Fruit fly (Drosophila melanogaster) whole organism, embryonic: ENCODE data around the gene CG15922.

Experiments used
- Aef1 ChIP-seq: fragments of 200-800 bp; sonication (Bioruptor generic); IDR thresholded peaks from 3 replicates; pipeline ENCODE4 v1.3.6; 2022; ENCODE audit warnings: missing biosample characterization, missing genetic modification characterization
- Bgb ChIP-seq: fragments of 200-800 bp; sonication (Bioruptor generic); IDR thresholded peaks from 2 replicates; pipeline ENCODE4 v1.3.6; 2022; ENCODE audit warnings: missing biosample characterization, missing genetic modification characterization; ENCODE audit not compliant: partially characterized antibody
- CG10543 ChIP-seq: fragments of 200-800 bp; sonication (Bioruptor generic); optimal IDR thresholded peaks from 3 replicates; lab custom pipeline; 2017; ENCODE audit warnings: missing biosample characterization, mild to moderate bottlenecking, missing genetic modification characterization, moderate library complexity
- CG12769 ChIP-seq: fragments of 200-800 bp; sonication (Bioruptor generic); optimal IDR thresholded peaks from 2 replicates; lab custom pipeline; 2019; ENCODE audit warnings: missing biosample characterization, mild to moderate bottlenecking, missing genetic modification characterization, moderate library complexity
- CG13296 ChIP-seq: fragments of 200-800 bp; sonication (Bioruptor generic); optimal IDR thresholded peaks from 3 replicates; lab custom pipeline; 2018; ENCODE audit warnings: missing biosample characterization, mild to moderate bottlenecking, missing genetic modification characterization
- CG13894 ChIP-seq: fragments of 200-800 bp; sonication (Bioruptor generic); optimal IDR thresholded peaks from 3 replicates; lab custom pipeline; 2018; ENCODE audit warnings: missing biosample characterization, mild to moderate bottlenecking, missing genetic modification characterization, moderate library complexity
- CG14710 ChIP-seq: fragments of 200-800 bp; sonication (Bioruptor generic); optimal IDR thresholded peaks from 3 replicates; lab custom pipeline; 2019; ENCODE audit warnings: missing biosample characterization, mild to moderate bottlenecking, missing genetic modification characterization, moderate library complexity
- CG18619 ChIP-seq: fragments of 200-800 bp; sonication (Bioruptor generic); optimal IDR thresholded peaks from 3 replicates; lab custom pipeline; 2017; ENCODE audit warnings: missing biosample characterization, mild to moderate bottlenecking, missing genetic modification characterization
- CG2678 ChIP-seq: fragments of 200-800 bp; sonication (Bioruptor generic); optimal IDR thresholded peaks from 3 replicates; lab custom pipeline; 2019; ENCODE audit warnings: missing biosample characterization, mild to moderate bottlenecking, missing genetic modification characterization, moderate library complexity
- CG34224 ChIP-seq: fragments of 200-800 bp; sonication (Bioruptor generic); IDR thresholded peaks from 3 replicates; pipeline ENCODE4 v1.3.6; 2022; ENCODE audit warnings: missing biosample characterization, missing genetic modification characterization; ENCODE audit not compliant: partially characterized antibody
- CG34376 ChIP-seq: fragments of 200-800 bp; sonication (Bioruptor generic); optimal IDR thresholded peaks from 2 replicates; lab custom pipeline; 2018; ENCODE audit warnings: missing biosample characterization, mild to moderate bottlenecking, missing genetic modification characterization
- CG5180 ChIP-seq: fragments of 200-800 bp; sonication (Bioruptor generic); optimal IDR thresholded peaks from 3 replicates; lab custom pipeline; 2017; ENCODE audit warnings: missing biosample characterization, missing genetic modification characterization, mild to moderate bottlenecking, moderate library complexity, missing genetic modification reagents
- CG6654 ChIP-seq: fragments of 200-800 bp; sonication (Bioruptor generic); optimal IDR thresholded peaks from 2 replicates; lab custom pipeline; 2017; ENCODE audit warnings: missing biosample characterization, mild to moderate bottlenecking, missing genetic modification characterization
- CG7745 ChIP-seq: fragments of 200-800 bp; sonication (Bioruptor generic); optimal IDR thresholded peaks from 2 replicates; lab custom pipeline; 2018; ENCODE audit warnings: missing biosample characterization, mild to moderate bottlenecking, missing genetic modification characterization, moderate library complexity
- CG8290 ChIP-seq, 3 experiments: fragments of 200-800 bp; sonication (Bioruptor generic); optimal IDR thresholded peaks; 2 replicates each; lab custom pipeline; 2016 to 2019; ENCODE audit warnings: missing biosample characterization in 3 of 3, missing genetic modification characterization in 3 of 3, mild to moderate bottlenecking in 2 of 3, moderate library complexity in 1 of 3
- CG9797 ChIP-seq: fragments of 200-800 bp; sonication (Bioruptor generic); optimal IDR thresholded peaks from 3 replicates; lab custom pipeline; 2018; ENCODE audit warnings: missing biosample characterization, mild to moderate bottlenecking, missing genetic modification characterization
- CoRest ChIP-seq: fragments of 200-800 bp; sonication (Bioruptor generic); optimal IDR thresholded peaks from 3 replicates; lab custom pipeline; 2018; ENCODE audit warnings: missing biosample characterization, mild to moderate bottlenecking, missing genetic modification characterization, moderate library complexity
- CrebB ChIP-seq: fragments of 200-800 bp; sonication (Bioruptor generic); optimal IDR thresholded peaks from 3 replicates; lab custom pipeline; 2018; ENCODE audit warnings: missing biosample characterization, mild to moderate bottlenecking, missing genetic modification characterization
- E2f2 ChIP-seq: fragments of 200-800 bp; sonication (Bioruptor generic); IDR thresholded peaks from 2 replicates; pipeline ENCODE4 v1.3.6; 2022; ENCODE audit warnings: missing biosample characterization, missing genetic modification characterization
- Eip74EF ChIP-seq, 2 experiments: fragments of 200-800 bp in 1 of 2; fragments of >200 bp in 1 of 2; sonication (Bioruptor generic) in 1 of 2; optimal IDR thresholded peaks; 2 replicates each; lab custom pipeline; 2017 to 2019; ENCODE audit warnings: missing biosample characterization in 2 of 2, missing genetic modification characterization in 2 of 2, mild to moderate bottlenecking in 1 of 2, moderate library complexity in 1 of 2
- Elba2 ChIP-seq: fragments of 200-800 bp; sonication (Bioruptor generic); optimal IDR thresholded peaks from 3 replicates; lab custom pipeline; 2016; ENCODE audit warnings: missing biosample characterization, missing genetic modification characterization
- Hr78 ChIP-seq, 2 experiments: fragments of 200-800 bp in 1 of 2; fragments of >200 bp in 1 of 2; sonication (Bioruptor generic) in 1 of 2; optimal IDR thresholded peaks; 2 replicates each; lab custom pipeline; 2017 to 2019; ENCODE audit warnings: missing biosample characterization in 2 of 2, missing genetic modification characterization in 2 of 2, mild to moderate bottlenecking in 1 of 2, moderate library complexity in 1 of 2
- Jarid2 ChIP-seq: fragments of 200-800 bp; sonication (Bioruptor generic); optimal IDR thresholded peaks from 3 replicates; lab custom pipeline; 2017; ENCODE audit warnings: mild to moderate bottlenecking, missing biosample characterization, missing genetic modification reagents, missing genetic modification characterization
- Lpt ChIP-seq: fragments of >200 bp; optimal IDR thresholded peaks from 2 replicates; lab custom pipeline; 2018; ENCODE audit warnings: missing biosample characterization, missing genetic modification characterization
- NFAT ChIP-seq: fragments of 200-800 bp; sonication (Bioruptor generic); IDR thresholded peaks from 2 replicates; pipeline ENCODE4 v1.3.6; 2022; ENCODE audit warnings: missing biosample characterization, missing genetic modification characterization
- NfI ChIP-seq: fragments of 200-800 bp; sonication (Bioruptor generic); optimal IDR thresholded peaks from 3 replicates; lab custom pipeline; 2018; ENCODE audit warnings: missing biosample characterization, mild to moderate bottlenecking, missing genetic modification characterization, moderate library complexity
- Sry-β ChIP-seq: fragments of 200-800 bp; sonication (Bioruptor generic); optimal IDR thresholded peaks from 2 replicates; lab custom pipeline; 2018; ENCODE audit warnings: missing biosample characterization, mild to moderate bottlenecking, missing genetic modification characterization, moderate library complexity
- ci ChIP-seq: fragments of 200-800 bp; sonication (Bioruptor generic); IDR thresholded peaks from 3 replicates; pipeline ENCODE4 v1.3.6; 2022; ENCODE audit warnings: missing biosample characterization, missing genetic modification characterization
- crol ChIP-seq: fragments of 200-800 bp; sonication (Bioruptor generic); IDR thresholded peaks from 2 replicates; pipeline ENCODE4 v1.3.6; 2022; ENCODE audit warnings: missing biosample characterization, missing genetic modification characterization
- dimm ChIP-seq: fragments of 200-800 bp; sonication (Bioruptor generic); IDR thresholded peaks from 2 replicates; pipeline ENCODE4 v1.3.6; 2022; ENCODE audit warnings: missing biosample characterization, missing genetic modification characterization
- ewg ChIP-seq: fragments of 200-800 bp; sonication (Bioruptor generic); optimal IDR thresholded peaks from 3 replicates; lab custom pipeline; 2017; ENCODE audit warnings: mild to moderate bottlenecking, missing biosample characterization, missing genetic modification reagents, missing genetic modification characterization
- exex ChIP-seq: fragments of 200-800 bp; sonication (Bioruptor generic); optimal IDR thresholded peaks from 4 replicates; lab custom pipeline; 2018; ENCODE audit warnings: missing biosample characterization, mild to moderate bottlenecking, missing genetic modification characterization, moderate library complexity
- lab ChIP-seq: fragments of 200-800 bp; sonication (Bioruptor generic); optimal IDR thresholded peaks from 3 replicates; lab custom pipeline; 2017; ENCODE audit warnings: missing biosample characterization, missing genetic modification characterization, mild to moderate bottlenecking, moderate library complexity, missing genetic modification reagents
- lola ChIP-seq, 3 experiments: fragments of >200 bp in 2 of 3; fragments of 200-800 bp in 1 of 3; sonication (Bioruptor generic) in 1 of 3; optimal IDR thresholded peaks; 2 replicates each; lab custom pipeline; 2017 to 2019; ENCODE audit warnings: missing biosample characterization in 3 of 3, missing genetic modification characterization in 3 of 3, mild to moderate bottlenecking in 1 of 3, moderate library complexity in 1 of 3
- lov ChIP-seq, 2 experiments: fragments of 200-800 bp in 1 of 2; fragments of >200 bp in 1 of 2; sonication (Bioruptor generic) in 1 of 2; IDR thresholded peaks in 1 of 2; optimal IDR thresholded peaks in 1 of 2; 2 replicates in 1 of 2; 3 replicates in 1 of 2; pipeline versions ENCODE4 v1.3.6 to Lab custom; 2017 to 2022; ENCODE audit warnings: missing biosample characterization in 1 of 2, missing genetic modification characterization in 1 of 2
- nom ChIP-seq: fragments of 200-800 bp; sonication (Bioruptor generic); optimal IDR thresholded peaks from 2 replicates; lab custom pipeline; 2017; ENCODE audit warnings: missing biosample characterization, missing genetic modification characterization, mild to moderate bottlenecking, moderate library complexity, missing genetic modification reagents
- odd ChIP-seq: fragments of 200-800 bp; sonication (Bioruptor generic); optimal IDR thresholded peaks from 2 replicates; lab custom pipeline; 2017; ENCODE audit warnings: missing biosample characterization, mild to moderate bottlenecking, missing genetic modification characterization
- otp ChIP-seq: fragments of 200-800 bp; sonication (Bioruptor generic); IDR thresholded peaks from 3 replicates; pipeline ENCODE4, ENCODE4 v1.3.6; 2022; ENCODE audit warnings: missing biosample characterization, missing genetic modification characterization
- pzg ChIP-seq: fragments of 200-800 bp; sonication (Bioruptor generic); optimal IDR thresholded peaks from 3 replicates; lab custom pipeline; 2018; ENCODE audit warnings: missing biosample characterization, mild to moderate bottlenecking, missing genetic modification characterization, moderate library complexity
- run ChIP-seq: fragments of 200-800 bp; sonication (Bioruptor generic); optimal IDR thresholded peaks from 3 replicates; lab custom pipeline; 2018; ENCODE audit warnings: missing biosample characterization, mild to moderate bottlenecking, missing genetic modification characterization
- seq ChIP-seq: fragments of 200-800 bp; sonication (Bioruptor generic); IDR thresholded peaks from 2 replicates; pipeline ENCODE4 v1.3.6; 2022; ENCODE audit warnings: missing biosample characterization, missing genetic modification characterization
- sug ChIP-seq: fragments of 200-800 bp; optimal IDR thresholded peaks from 2 replicates; lab custom pipeline; 2019; ENCODE audit warnings: missing biosample characterization, mild to moderate bottlenecking, missing genetic modification characterization, moderate library complexity
- vvl ChIP-seq: fragments of 200-800 bp; sonication (Bioruptor generic); IDR thresholded peaks from 2 replicates; pipeline ENCODE4 v1.3.6; 2022; ENCODE audit warnings: missing biosample characterization, missing genetic modification characterization
- wor ChIP-seq: fragments of 200-800 bp; sonication (Bioruptor generic); IDR thresholded peaks from 2 replicates; pipeline ENCODE4 v1.3.6; 2022; ENCODE audit warnings: missing biosample characterization, missing genetic modification characterization

The CG15922 gene

dm6 chr3R:20563830-20564421, 3.8 kb upstream of the CG15922 start, which contains the start of gene CG10877 (continued):
- TF ChIP-seq Hr78 (GFP tag; optimal IDR thresholded peaks at IDR 0.05; lab: Kevin White, UChicago) (peak in 1 of 2 experiments; percentile 36), Elba2 (GFP tag; lab: Kevin White, UChicago) (no peak), CG18619 (GFP tag; lab: Kevin White, UChicago) (no peak), CG6654 (GFP tag; lab: Kevin White, UChicago) (no peak), Sry-β (no peak), ci (GFP tag; lab: Robert Waterston, UW) (0 out of 3 replicates have a peak, but pooled peaks have one; percentile 7), nom (peak; percentile 71), odd (GFP tag; lab: Kevin White, UChicago) (peak; percentile 22), lab (GFP tag; lab: Kevin White, UChicago) (peak; percentile 34), CG34376 (GFP tag; lab: Kevin White, UChicago) (peak; percentile 64), run (no peak), Jarid2 (GFP tag; lab: Kevin White, UChicago) (peak; percentile 51), CG10543 (GFP tag; lab: Kevin White, UChicago) (peak; percentile 43), exex (tag; lab: Kevin White, UChicago) (peak; percentile 58), NFAT (GFP tag; lab: Robert Waterston, UW) (peak; percentile 33; the same call in 1 of the 2 replicates), Lpt (no peak), CG5180 (GFP tag; lab: Kevin White, UChicago) (peak; percentile 5), sug (tag; lab: Kevin White, UChicago) (peak; percentile 64)

dm6 chr3R:20560668-20561226, 667 bp upstream of the CG15922 start, which contains the start of gene CG5191:
Gene CG5191, plus strand, starts transcription at chr3R:20560865.
- TF ChIP-seq lola (GFP tag; optimal IDR thresholded peaks at IDR 0.05; lab: Kevin White, UChicago) (peak in 1 of 3 experiments; percentile 23), otp (GFP tag; lab: Robert Waterston, UW) (peak; percentile 56; the same call in 1 of the 3 replicates), CG9797 (GFP tag; lab: Kevin White, UChicago) (peak; percentile 29), CG13894 (tag; lab: Kevin White, UChicago) (peak; percentile 16), Aef1 (GFP tag; lab: Robert Waterston, UW) (peak; percentile 42; the same call in 1 of the 3 replicates), dimm (GFP tag; lab: Robert Waterston, UW) (no peak), E2f2 (GFP tag; lab: Robert Waterston, UW) (no peak), vvl (GFP tag; lab: Robert Waterston, UW) (0 out of 2 replicates have a peak, but pooled peaks have one; percentile 2), CG2678 (tag; lab: Kevin White, UChicago) (peak; percentile 15), lov (optimal IDR thresholded peaks at IDR 0.05; lab: Kevin White, UChicago) (no peak), lov (GFP tag; IDR thresholded peaks at IDR 0.05; lab: Robert Waterston, UW) (0 out of 3 replicates have a peak, but pooled peaks have one; percentile 52), crol (peak; percentile 35; the same call in 1 of the 2 replicates), Hr78 (GFP tag; optimal IDR thresholded peaks at IDR 0.05; lab: Kevin White, UChicago) (peak in 1 of 2 experiments; percentile 32), NfI (GFP tag; lab: Kevin White, UChicago) (no peak), Bgb (peak; percentile 54), CG12769 (tag; lab: Kevin White, UChicago) (peak; percentile 12), CG7745 (tag; lab: Kevin White, UChicago) (peak; percentile 97), ewg (GFP tag; lab: Kevin White, UChicago) (no peak), wor (GFP tag; lab: Robert Waterston, UW) (0 out of 2 replicates have a peak, but pooled peaks have one; percentile 10), CrebB (tag; lab: Kevin White, UChicago) (no peak), pzg (GFP tag; lab: Kevin White, UChicago) (peak; percentile 21), CG8290 (GFP tag; optimal IDR thresholded peaks at IDR 0.05; lab: Kevin White, UChicago) (no peak), CG8290 (tag; optimal IDR thresholded peaks at IDR 0.05; lab: Kevin White, UChicago) (peak in 1 of 2 experiments; percentile 43), seq (GFP tag; lab: Robert Waterston, UW) (peak; percentile 21; the same call in 1 of the 2 replicates), CG10543 (GFP tag; lab: Kevin White, UChicago) (peak; percentile 12), CG13296 (GFP tag; lab: Kevin White, UChicago) (no peak), Eip74EF (GFP tag; optimal IDR thresholded peaks at IDR 0.05; lab: Kevin White, UChicago) (peak in 1 of 2 experiments; percentile 5), CG34224 (GFP tag; lab: Robert Waterston, UW) (0 out of 3 replicates have a peak, but pooled peaks have one; percentile 20), CoRest (peak; percentile 13), CG14710 (peak; percentile 1)
